Fruit fly (Drosophila melanogaster) whole organism, embryonic: ENCODE data around the gene CG17233.

Experiments
- Awh ChIP-seq: fragments of 200-800 bp; sonication (Bioruptor generic); IDR thresholded peaks from 2 replicates; pipeline ENCODE4, ENCODE4 v1.3.6; 2022; ENCODE audit warnings: missing biosample characterization, missing genetic modification characterization
- BtbVII ChIP-seq: fragments of 200-800 bp; sonication (Bioruptor generic); optimal IDR thresholded peaks from 3 replicates; lab custom pipeline; 2017; ENCODE audit warnings: missing biosample characterization, mild to moderate bottlenecking, missing genetic modification characterization
- CG12104 ChIP-seq: fragments of 200-800 bp; sonication (Bioruptor generic); optimal IDR thresholded peaks from 3 replicates; lab custom pipeline; 2016; ENCODE audit warnings: missing biosample characterization, missing genetic modification characterization
- CG12236 ChIP-seq: fragments of 200-800 bp; sonication (Bioruptor generic); optimal IDR thresholded peaks from 2 replicates; lab custom pipeline; 2016; ENCODE audit warnings: missing biosample characterization, missing genetic modification characterization
- CG13123 ChIP-seq: fragments of 200-800 bp; sonication (Bioruptor generic); optimal IDR thresholded peaks from 2 replicates; lab custom pipeline; 2016; ENCODE audit warnings: missing biosample characterization, missing genetic modification characterization
- CG13624 ChIP-seq: fragments of 200-800 bp; sonication (Bioruptor generic); optimal IDR thresholded peaks from 2 replicates; lab custom pipeline; 2016; ENCODE audit warnings: missing biosample characterization, missing genetic modification characterization
- CG15011 ChIP-seq: fragments of 200-800 bp; sonication (Bioruptor generic); optimal IDR thresholded peaks from 3 replicates; lab custom pipeline; 2018; ENCODE audit warnings: missing biosample characterization, mild to moderate bottlenecking, missing genetic modification characterization
- CG15514 ChIP-seq: fragments of 200-800 bp; sonication (Bioruptor generic); optimal IDR thresholded peaks from 3 replicates; lab custom pipeline; 2017; ENCODE audit warnings: missing biosample characterization, missing genetic modification characterization, mild to moderate bottlenecking, moderate library complexity, missing genetic modification reagents
- CG16779 ChIP-seq: fragments of 200-800 bp; sonication (Bioruptor generic); IDR thresholded peaks from 2 replicates; pipeline ENCODE4 v1.3.6; 2022; ENCODE audit warnings: missing biosample characterization, missing genetic modification characterization
- CG17186 ChIP-seq: fragments of 200-800 bp; sonication (Bioruptor generic); optimal IDR thresholded peaks from 3 replicates; lab custom pipeline; 2017; ENCODE audit warnings: missing biosample characterization, missing genetic modification reagents, missing genetic modification characterization
- CG18011 ChIP-seq: fragments of 200-800 bp; sonication (Bioruptor generic); optimal IDR thresholded peaks from 2 replicates; lab custom pipeline; 2017; ENCODE audit warnings: missing biosample characterization, missing genetic modification characterization, mild to moderate bottlenecking, moderate library complexity, missing genotype
- CG2116 ChIP-seq: fragments of 200-800 bp; sonication (Bioruptor generic); optimal IDR thresholded peaks from 3 replicates; lab custom pipeline; 2018; ENCODE audit warnings: missing biosample characterization, mild to moderate bottlenecking, missing genetic modification characterization
- CG2712 ChIP-seq: fragments of 200-800 bp; optimal IDR thresholded peaks from 3 replicates; lab custom pipeline; 2019; ENCODE audit warnings: missing biosample characterization, mild to moderate bottlenecking, missing genetic modification characterization, moderate library complexity
- CG30403 ChIP-seq: fragments of 200-800 bp; sonication (Bioruptor generic); optimal IDR thresholded peaks from 3 replicates; lab custom pipeline; 2016; ENCODE audit warnings: missing biosample characterization, missing genetic modification characterization
- CG31365 ChIP-seq: fragments of 200-800 bp; sonication (Bioruptor generic); optimal IDR thresholded peaks from 2 replicates; lab custom pipeline; 2018; ENCODE audit warnings: missing biosample characterization, mild to moderate bottlenecking, missing genetic modification characterization
- CG32767 ChIP-seq: fragments of 200-800 bp; sonication (Bioruptor generic); IDR thresholded peaks from 2 replicates; pipeline ENCODE4 v1.3.6; 2022; ENCODE audit warnings: missing biosample characterization, missing genetic modification characterization
- CG6654 ChIP-seq: fragments of 200-800 bp; sonication (Bioruptor generic); optimal IDR thresholded peaks from 2 replicates; lab custom pipeline; 2017; ENCODE audit warnings: missing biosample characterization, mild to moderate bottlenecking, missing genetic modification characterization
- CG6813 ChIP-seq: fragments of 200-800 bp; sonication (Bioruptor generic); optimal IDR thresholded peaks from 2 replicates; lab custom pipeline; 2017; ENCODE audit warnings: missing biosample characterization, missing genetic modification characterization, mild to moderate bottlenecking, moderate library complexity, missing genetic modification reagents
- CG7928 ChIP-seq: fragments of 200-800 bp; sonication (Bioruptor generic); optimal IDR thresholded peaks from 2 replicates; lab custom pipeline; 2017; ENCODE audit warnings: missing biosample characterization, mild to moderate bottlenecking, missing genetic modification characterization
- CG8281 ChIP-seq: fragments of 200-800 bp; sonication (Bioruptor generic); optimal IDR thresholded peaks from 2 replicates; lab custom pipeline; 2018; ENCODE audit warnings: missing biosample characterization, mild to moderate bottlenecking, missing genetic modification characterization, moderate library complexity
- CG8359 ChIP-seq: fragments of 200-800 bp; sonication (Bioruptor generic); optimal IDR thresholded peaks from 2 replicates; lab custom pipeline; 2017; ENCODE audit warnings: missing biosample characterization, mild to moderate bottlenecking, missing genetic modification characterization, borderline replicate concordance
- CG8765 ChIP-seq: fragments of 200-800 bp; sonication (Bioruptor generic); IDR thresholded peaks from 2 replicates; pipeline ENCODE4 v1.3.6; 2022; ENCODE audit warnings: missing biosample characterization, missing genetic modification characterization
- Camta ChIP-seq: fragments of 200-800 bp; sonication (Bioruptor generic); optimal IDR thresholded peaks from 2 replicates; lab custom pipeline; 2016; ENCODE audit warnings: missing biosample characterization, missing genetic modification characterization
- Chrac-16 ChIP-seq: fragments of 200-800 bp; sonication (Bioruptor generic); optimal IDR thresholded peaks from 3 replicates; lab custom pipeline; 2016; ENCODE audit warnings: missing biosample characterization, missing genetic modification characterization
- E2f1 ChIP-seq: fragments of 200-800 bp; sonication (Bioruptor generic); IDR thresholded peaks from 2 replicates; pipeline ENCODE4 v1.3.6; 2022; ENCODE audit warnings: missing biosample characterization, missing genetic modification characterization
- Gsc ChIP-seq: fragments of 200-800 bp; sonication (Bioruptor generic); IDR thresholded peaks from 2 replicates; pipeline ENCODE4 v1.3.6; 2022; ENCODE audit warnings: missing biosample characterization, missing genetic modification characterization
- HLHmδ ChIP-seq: fragments of 200-800 bp; sonication (Bioruptor generic); optimal IDR thresholded peaks from 2 replicates; lab custom pipeline; 2018; ENCODE audit warnings: missing biosample characterization, mild to moderate bottlenecking, missing genetic modification characterization, moderate library complexity
- Hr51 ChIP-seq, 2 experiments: fragments of 200-800 bp; sonication (Bioruptor generic); optimal IDR thresholded peaks; 2 replicates in 1 of 2; 3 replicates in 1 of 2; lab custom pipeline; 2016 to 2018; ENCODE audit warnings: missing biosample characterization in 2 of 2, missing genetic modification characterization in 2 of 2, mild to moderate bottlenecking in 1 of 2, moderate library complexity in 1 of 2
- NC2α ChIP-seq: fragments of 200-800 bp; sonication (Bioruptor generic); optimal IDR thresholded peaks from 2 replicates; lab custom pipeline; 2016; ENCODE audit warnings: missing biosample characterization, missing genetic modification characterization
- Nf-YC ChIP-seq: fragments of 200-800 bp; optimal IDR thresholded peaks from 3 replicates; lab custom pipeline; 2019; ENCODE audit warnings: missing biosample characterization, mild to moderate bottlenecking, missing genetic modification characterization, moderate library complexity
- Ptx1 ChIP-seq: fragments of 200-800 bp; sonication (Bioruptor generic); IDR thresholded peaks from 2 replicates; pipeline ENCODE4 v1.3.6; 2022; ENCODE audit warnings: missing biosample characterization, missing genetic modification characterization
- Scr ChIP-seq: fragments of 200-800 bp; sonication (Bioruptor generic); IDR thresholded peaks from 2 replicates; pipeline ENCODE4 v1.3.6; 2022; ENCODE audit warnings: missing biosample characterization, missing genetic modification characterization; ENCODE audit not compliant: partially characterized antibody
- ato ChIP-seq: fragments of 200-800 bp; sonication (Bioruptor generic); IDR thresholded peaks from 2 replicates; pipeline ENCODE4 v1.3.6; 2022; ENCODE audit warnings: missing biosample characterization, missing genetic modification characterization; ENCODE audit not compliant: partially characterized antibody
- bowl ChIP-seq: fragments of 200-800 bp; sonication (Bioruptor generic); IDR thresholded peaks from 2 replicates; pipeline ENCODE4 v1.3.6; 2022; ENCODE audit warnings: missing biosample characterization, missing genetic modification characterization
- br ChIP-seq: fragments of >200 bp; optimal IDR thresholded peaks from 2 replicates; lab custom pipeline; 2017
- dmrt11E ChIP-seq: fragments of 200-800 bp; sonication (Bioruptor generic); optimal IDR thresholded peaks from 3 replicates; lab custom pipeline; 2018; ENCODE audit warnings: missing biosample characterization, mild to moderate bottlenecking, missing genetic modification characterization, moderate library complexity
- fd96Cb ChIP-seq: fragments of 200-800 bp; sonication (Bioruptor generic); optimal IDR thresholded peaks from 2 replicates; lab custom pipeline; 2018; ENCODE audit warnings: missing biosample characterization, mild to moderate bottlenecking, missing genetic modification characterization, moderate library complexity
- inv ChIP-seq: fragments of 200-800 bp; sonication (Bioruptor generic); IDR thresholded peaks from 2 replicates; pipeline ENCODE4 v1.3.6; 2022; ENCODE audit warnings: missing biosample characterization, missing genetic modification characterization; ENCODE audit not compliant: partially characterized antibody
- lbe ChIP-seq: fragments of 200-800 bp; sonication (Bioruptor generic); optimal IDR thresholded peaks from 2 replicates; lab custom pipeline; 2016; ENCODE audit warnings: missing biosample characterization, mild to moderate bottlenecking, missing genetic modification characterization
- nau ChIP-seq: fragments of 200-800 bp; sonication (Bioruptor generic); optimal IDR thresholded peaks from 3 replicates; lab custom pipeline; 2017; ENCODE audit warnings: missing biosample characterization, mild to moderate bottlenecking, missing genetic modification characterization, missing genetic modification reagents
- nerfin-1 ChIP-seq: fragments of 200-800 bp; sonication (Bioruptor generic); optimal IDR thresholded peaks from 3 replicates; lab custom pipeline; 2019; ENCODE audit warnings: missing biosample characterization, mild to moderate bottlenecking, missing genetic modification characterization, moderate library complexity
- ranshi ChIP-seq: fragments of 200-800 bp; sonication (Bioruptor generic); IDR thresholded peaks from 2 replicates; pipeline ENCODE4 v1.3.6; 2022; ENCODE audit warnings: missing biosample characterization, missing genetic modification characterization
- run ChIP-seq: fragments of 200-800 bp; sonication (Bioruptor generic); optimal IDR thresholded peaks from 3 replicates; lab custom pipeline; 2018; ENCODE audit warnings: missing biosample characterization, mild to moderate bottlenecking, missing genetic modification characterization
- sd ChIP-seq: fragments of 200-800 bp; sonication (Bioruptor generic); optimal IDR thresholded peaks from 3 replicates; lab custom pipeline; 2018; ENCODE audit warnings: missing biosample characterization, mild to moderate bottlenecking, missing genetic modification characterization, moderate library complexity
- shn ChIP-seq: fragments of 200-800 bp; sonication (Bioruptor generic); optimal IDR thresholded peaks from 3 replicates; lab custom pipeline; 2016; ENCODE audit warnings: missing biosample characterization, missing genetic modification characterization
- slou ChIP-seq: fragments of 200-800 bp; sonication (Bioruptor generic); optimal IDR thresholded peaks from 3 replicates; lab custom pipeline; 2016; ENCODE audit warnings: missing biosample characterization, missing genetic modification characterization
- tgo ChIP-seq: fragments of 200-800 bp; sonication (Bioruptor generic); IDR thresholded peaks from 3 replicates; pipeline ENCODE4 v1.3.6; 2022; ENCODE audit warnings: missing biosample characterization, missing genetic modification characterization
- zfh1 ChIP-seq: fragments of 200-800 bp; sonication (Bioruptor generic); IDR thresholded peaks from 3 replicates; pipeline ENCODE4 v1.3.6; 2022; ENCODE audit warnings: missing biosample characterization, missing genetic modification characterization

CG17233 gene

dm6 chr3L:20241987-20242982, 582 bp upstream of the CG17233 start (continued):
- TF ChIP-seq ranshi (peak; percentile 40; the same call in 1 of the 2 replicates), CG31365 (no peak), CG13123 (GFP tag; lab: Kevin White, UChicago) (peak; percentile 4), CG18011 (GFP tag; lab: Kevin White, UChicago) (no peak), CG6813 (GFP tag; lab: Kevin White, UChicago) (peak; percentile 0), zfh1 (GFP tag; lab: Robert Waterston, UW) (peak; percentile 74; the same call in 2 of the 3 replicates), CG15514 (GFP tag; lab: Kevin White, UChicago) (peak; percentile 99), ato (GFP tag; lab: Robert Waterston, UW) (no peak), bowl (GFP tag; lab: Robert Waterston, UW) (no peak), nau (no peak), br (no peak), CG2116 (peak; percentile 31), Hr51 (GFP tag; optimal IDR thresholded peaks at IDR 0.05; lab: Kevin White, UChicago) (peak in 1 of 2 experiments; percentile 73), slou (peak; percentile 2), CG30403 (peak; percentile 71), CG12236 (GFP tag; lab: Kevin White, UChicago) (no peak), CG7928 (GFP tag; lab: Kevin White, UChicago) (peak; percentile 21), CG17186 (GFP tag; lab: Kevin White, UChicago) (no peak), Gsc (GFP tag; lab: Robert Waterston, UW) (no peak), sd (tag; lab: Kevin White, UChicago) (no peak), lbe (GFP tag; lab: Kevin White, UChicago) (peak; percentile 37), Camta (no peak), CG32767 (no peak), tgo (GFP tag; lab: Robert Waterston, UW) (no peak; the same call in 1 of the 3 replicates), CG2712 (tag; lab: Kevin White, UChicago) (peak; percentile 53), CG16779 (no peak), Chrac-16 (peak; percentile 53), Nf-YC (tag; lab: Kevin White, UChicago) (peak; percentile 58), CG12104 (peak; percentile 28), nerfin-1 (tag; lab: Kevin White, UChicago) (peak; percentile 65), CG8765 (GFP tag; lab: Robert Waterston, UW) (peak; percentile 47; the same call in 1 of the 2 replicates), CG6654 (no peak), run (tag; lab: Kevin White, UChicago) (no peak), CG13624 (GFP tag; lab: Kevin White, UChicago) (no peak), NC2α (GFP tag; lab: Kevin White, UChicago) (no peak), shn (no peak), fd96Cb (peak; percentile 34), dmrt11E (tag; lab: Kevin White, UChicago) (peak; percentile 30), Awh (GFP tag; lab: Robert Waterston, UW) (no peak), BtbVII (peak; percentile 66), CG8359 (GFP tag; lab: Kevin White, UChicago) (no peak), Ptx1 (GFP tag; lab: Robert Waterston, UW) (peak; percentile 50), E2f1 (GFP tag; lab: Robert Waterston, UW) (peak; percentile 20; the same call in 1 of the 2 replicates), inv (GFP tag; lab: Robert Waterston, UW) (peak; percentile 63), CG8281 (tag; lab: Kevin White, UChicago) (no peak), Scr (peak; percentile 75), CG15011 (GFP tag; lab: Kevin White, UChicago) (no peak), HLHmδ (GFP tag; lab: Kevin White, UChicago) (no peak)
